Worm (Caenorhabditis elegans): ENCODE measurements around the gene Y81G3A.4.

Gene Y81G3A.4

ce11 chrII:13129602-13130001, 38.4 kb downstream of the Y81G3A.4 start, which contains the start of gene F29C12.6:
TSS of gene F29C12.6 (plus strand) at chrII:13129902.
- no peak for TF ChIP-seq nhr-11 (tag; optimal IDR thresholded peaks at IDR 0.05)
- TF ChIP-seq che-1 (tag; optimal IDR thresholded peaks at IDR 0.05): no peak
- TF ChIP-seq nhr-232 (tag; optimal IDR thresholded peaks at IDR 0.05): no peak
- TF ChIP-seq fax-1 (tag; optimal IDR thresholded peaks at IDR 0.05): no peak
- TF ChIP-seq unc-42 (tag; optimal IDR thresholded peaks at IDR 0.05): no peak
- TF ChIP-seq madf-2 (tag; optimal IDR thresholded peaks at IDR 0.05): no peak
- no peak for TF ChIP-seq tbx-7 (tag; optimal IDR thresholded peaks at IDR 0.05)
- no peak for TF ChIP-seq npax-4 (tag; optimal IDR thresholded peaks at IDR 0.05)
- no peak for TF ChIP-seq mec-3 (tag; optimal IDR thresholded peaks at IDR 0.05; ENCODE audit: borderline replicate concordance)
- TF ChIP-seq C08G9.2 (tag; optimal IDR thresholded peaks at IDR 0.05): no peak
- TF ChIP-seq syd-9 (tag; optimal IDR thresholded peaks at IDR 0.05): no peak
- no peak for TF ChIP-seq ceh-45 (GFP tag; IDR thresholded peaks at IDR 0.05)
- no peak for TF ChIP-seq elt-2 (tag; optimal IDR thresholded peaks at IDR 0.05)
- no peak for TF ChIP-seq lim-6 (tag; optimal IDR thresholded peaks at IDR 0.05)

ce11 chrII:13130576-13130975, 39.4 kb downstream of the Y81G3A.4 start:
- no peak for TF ChIP-seq ceh-6 (GFP tag; optimal IDR thresholded peaks at IDR 0.05)
- no peak for TF ChIP-seq F13H6.1 (tag; optimal IDR thresholded peaks at IDR 0.05)

- no peak for TF ChIP-seq C38D4.7 (GFP tag; optimal IDR thresholded peaks at IDR 0.05)
- TF ChIP-seq sdc-2 (tag; optimal IDR thresholded peaks at IDR 0.05): no peak
- TF ChIP-seq ceh-48 (tag; optimal IDR thresholded peaks at IDR 0.05): no peak
Observed at ce11 chrII:13139573-13139972, 48.4 kb downstream of the Y81G3A.4 start.

- TF ChIP-seq ceh-19 (GFP tag; optimal IDR thresholded peaks at IDR 0.05): no peak
- no peak for TF ChIP-seq nfya-1 (tag; optimal IDR thresholded peaks at IDR 0.05)
- TF ChIP-seq T23F11.4 (GFP tag; optimal IDR thresholded peaks at IDR 0.05): no peak
- no peak for TF ChIP-seq mec-3 (tag; optimal IDR thresholded peaks at IDR 0.05; ENCODE audit: borderline replicate concordance)
- no peak for TF ChIP-seq madf-2 (tag; optimal IDR thresholded peaks at IDR 0.05)
- TF ChIP-seq K09A11.1 (tag; optimal IDR thresholded peaks at IDR 0.05; ENCODE audit: insufficient read depth): no peak
- TF ChIP-seq syd-9 (tag; optimal IDR thresholded peaks at IDR 0.05): no peak
- TF ChIP-seq lim-6 (tag; optimal IDR thresholded peaks at IDR 0.05): no peak
Observed at ce11 chrII:13142372-13142771, 51.1 kb downstream of the Y81G3A.4 start.
